Worm (Caenorhabditis elegans) whole organism, L1 larva: ENCODE data around the gene adbp-1.
"Not testable (repeated sequence)": the region's sequence is repeated elsewhere in the genome, so short reads cannot be mapped to it uniquely, and the experiment has no call there.

Experiments used
- C16A3.4 ChIP-seq: fragments of 150-350 bp; optimal IDR thresholded peaks from 2 replicates; lab custom pipeline; 2014; ENCODE audit warnings: missing biosample characterization, missing genetic modification characterization
- F16B12.6 ChIP-seq: fragments of 150-350 bp; optimal IDR thresholded peaks from 2 replicates; lab custom pipeline; 2014; ENCODE audit warnings: missing biosample characterization, missing genetic modification characterization
- alr-1 ChIP-seq: fragments of 200-800 bp; sonication (Bioruptor generic); optimal IDR thresholded peaks from 2 replicates; lab custom pipeline; 2018; ENCODE audit warnings: borderline replicate concordance, mild to moderate bottlenecking, missing genetic modification characterization, missing compliant biosample characterization
- blmp-1 ChIP-seq: fragments of 150-350 bp; optimal IDR thresholded peaks from 2 replicates; lab custom pipeline; 2014; ENCODE audit warnings: missing biosample characterization, missing genetic modification characterization
- ceh-63 ChIP-seq: fragments of 200-800 bp; sonication (Bioruptor generic); optimal IDR thresholded peaks from 2 replicates; lab custom pipeline; 2018; ENCODE audit warnings: mild to moderate bottlenecking, missing genetic modification characterization, missing compliant biosample characterization
- ceh-8 ChIP-seq: fragments of 200-800 bp; sonication (Bioruptor generic); optimal IDR thresholded peaks from 2 replicates; lab custom pipeline; 2018; ENCODE audit warnings: mild to moderate bottlenecking, missing genetic modification characterization, moderate library complexity, missing compliant biosample characterization
- ceh-82 ChIP-seq, 3 experiments: fragments of 150-350 bp in 1 of 3; sonication (generic microtip) in 2 of 3; optimal IDR thresholded peaks; 2 replicates each; lab custom pipeline; 2014 to 2017; ENCODE audit warnings: missing biosample characterization in 3 of 3, missing genetic modification characterization in 3 of 3
- dpl-1 ChIP-seq, 3 experiments: fragments of 150-350 bp in 2 of 3; sonication (generic microtip) in 1 of 3; optimal IDR thresholded peaks; 2 replicates each; lab custom pipeline; 2014 to 2017; ENCODE audit warnings: missing biosample characterization in 3 of 3, missing genetic modification characterization in 3 of 3, missing genetic modification reagents in 3 of 3
- egl-27 ChIP-seq, 2 experiments: fragments of 150-350 bp in 1 of 2; sonication (generic microtip); optimal IDR thresholded peaks; 3 replicates each; lab custom pipeline; 2017 to 2018; ENCODE audit warnings: missing biosample characterization in 2 of 2, missing genetic modification characterization in 2 of 2, missing genetic modification reagents in 2 of 2
- elt-2 ChIP-seq: sonication (generic microtip); optimal IDR thresholded peaks from 2 replicates; lab custom pipeline; 2016; ENCODE audit warnings: missing genetic modification characterization, mild to moderate bottlenecking, inconsistent platforms, missing compliant biosample characterization, missing genetic modification reagents
- elt-3 ChIP-seq, 6 experiments: fragments of 150-350 bp in 1 of 6; sonication (generic microtip); optimal IDR thresholded peaks; 2 replicates each; lab custom pipeline; 2017 to 2018; ENCODE audit warnings: missing biosample characterization in 6 of 6, missing genetic modification characterization in 6 of 6, inconsistent platforms in 1 of 6
- ets-5 ChIP-seq: fragments of 200-800 bp; sonication (Bioruptor generic); IDR thresholded peaks from 2 replicates; pipeline ENCODE4 v1.3.6; 2022; ENCODE audit warnings: missing genetic modification characterization, missing compliant biosample characterization
- fos-1 ChIP-seq: fragments of 150-350 bp; optimal IDR thresholded peaks from 2 replicates; lab custom pipeline; 2014; ENCODE audit warnings: missing biosample characterization, missing genetic modification characterization
- grh-1 ChIP-seq: fragments of 200-800 bp; sonication (Bioruptor generic); IDR thresholded peaks from 2 replicates; pipeline ENCODE4 v1.3.6; 2022; ENCODE audit warnings: missing genetic modification reagents, missing genetic modification characterization, missing compliant biosample characterization
- hlh-17 ChIP-seq: fragments of 200-800 bp; sonication (Bioruptor generic); optimal IDR thresholded peaks from 2 replicates; lab custom pipeline; 2018; ENCODE audit warnings: missing genetic modification characterization, mild to moderate bottlenecking, missing compliant biosample characterization, moderate library complexity, borderline replicate concordance
- hlh-4 ChIP-seq: sonication (generic microtip); optimal IDR thresholded peaks from 2 replicates; lab custom pipeline; 2016; ENCODE audit warnings: mild to moderate bottlenecking, missing genetic modification characterization, missing compliant biosample characterization
- isw-1 ChIP-seq: fragments of 200-800 bp; sonication (Bioruptor generic); IDR thresholded peaks from 2 replicates; pipeline ENCODE4 v1.3.6; 2022; ENCODE audit warnings: missing genetic modification characterization, missing compliant biosample characterization
- lin-15B ChIP-seq: fragments of 150-350 bp; sonication (generic microtip); optimal IDR thresholded peaks from 3 replicates; lab custom pipeline; 2014; ENCODE audit warnings: missing biosample characterization, missing genetic modification characterization
- mab-9 ChIP-seq: fragments of 200-800 bp; sonication (Bioruptor generic); IDR thresholded peaks from 2 replicates; pipeline ENCODE4 v1.3.6; 2022; ENCODE audit warnings: missing genetic modification reagents, missing genetic modification characterization, missing compliant biosample characterization
- mep-1 ChIP-seq: fragments of 150-350 bp; optimal IDR thresholded peaks from 2 replicates; lab custom pipeline; 2014; ENCODE audit warnings: missing biosample characterization, missing genetic modification characterization
- nhr-12 ChIP-seq: sonication (generic microtip); optimal IDR thresholded peaks from 2 replicates; lab custom pipeline; 2017; ENCODE audit warnings: missing biosample characterization, missing genetic modification characterization
- nhr-19 ChIP-seq: fragments of 200-800 bp; sonication (Bioruptor generic); conservative IDR thresholded peaks from 2 replicates; pipeline ENCODE4 v1.3.6; 2022; ENCODE audit warnings: missing genetic modification characterization, missing compliant biosample characterization
- nhr-237 ChIP-seq: fragments of 150-350 bp; optimal IDR thresholded peaks from 2 replicates; lab custom pipeline; 2014; ENCODE audit warnings: missing biosample characterization, missing genetic modification characterization
- nhr-47 ChIP-seq: sonication (generic microtip); optimal IDR thresholded peaks from 2 replicates; lab custom pipeline; 2016; ENCODE audit warnings: mild to moderate bottlenecking, missing genetic modification characterization, moderate library complexity, missing compliant biosample characterization
- nhr-71 ChIP-seq: sonication (generic microtip); optimal IDR thresholded peaks from 2 replicates; lab custom pipeline; 2016; ENCODE audit warnings: mild to moderate bottlenecking, missing genetic modification characterization, moderate library complexity, missing compliant biosample characterization
- nhr-76 ChIP-seq: sonication (generic microtip); optimal IDR thresholded peaks from 2 replicates; lab custom pipeline; 2017; ENCODE audit warnings: missing biosample characterization, missing genetic modification characterization
- nhr-77 ChIP-seq: fragments of 150-350 bp; optimal IDR thresholded peaks from 2 replicates; lab custom pipeline; 2014; ENCODE audit warnings: missing biosample characterization, missing genetic modification characterization
- skn-1 ChIP-seq: fragments of 150-350 bp; optimal IDR thresholded peaks from 2 replicates; lab custom pipeline; 2014; ENCODE audit warnings: missing biosample characterization, missing genetic modification characterization
- snu-23 ChIP-seq: sonication (generic microtip); optimal IDR thresholded peaks from 2 replicates; lab custom pipeline; 2016; ENCODE audit warnings: missing genetic modification characterization, missing compliant biosample characterization
- sox-4 ChIP-seq: sonication (generic microtip); optimal IDR thresholded peaks from 2 replicates; lab custom pipeline; 2016; ENCODE audit warnings: missing genetic modification characterization, missing compliant biosample characterization
- swsn-7 ChIP-seq: sonication (generic microtip); optimal IDR thresholded peaks from 2 replicates; lab custom pipeline; 2016; ENCODE audit warnings: missing genetic modification characterization, missing compliant biosample characterization
- tbx-2 ChIP-seq: sonication (generic microtip); optimal IDR thresholded peaks from 2 replicates; lab custom pipeline; 2016; ENCODE audit warnings: missing genetic modification characterization, missing compliant biosample characterization
- unc-30 ChIP-seq: sonication (generic microtip); optimal IDR thresholded peaks from 2 replicates; lab custom pipeline; 2017; ENCODE audit warnings: missing biosample characterization, missing genetic modification characterization
- unc-98 ChIP-seq: fragments of 200-800 bp; sonication (Bioruptor generic); IDR thresholded peaks from 2 replicates; pipeline ENCODE4 v1.3.6; 2022; ENCODE audit warnings: missing genetic modification characterization, missing compliant biosample characterization
- xbp-1 ChIP-seq: sonication (generic microtip); optimal IDR thresholded peaks from 2 replicates; lab custom pipeline; 2016; ENCODE audit warnings: missing genetic modification characterization, missing compliant biosample characterization
- ztf-11 ChIP-seq, 2 experiments: sonication (generic microtip); optimal IDR thresholded peaks; 2 replicates each; lab custom pipeline; 2016 to 2017; ENCODE audit warnings: missing genetic modification characterization in 2 of 2, missing biosample characterization in 1 of 2, missing compliant biosample characterization in 1 of 2

Gene adbp-1

ce11 chrII:11440265-11440664 is 3.7 kb upstream of the adbp-1 start, which contains the start of gene VW02B12L.2 (continued):
- peak; percentile 59 for TF ChIP-seq nhr-71 (tag; lab: Kevin White, UChicago)
- TF ChIP-seq nhr-237 (tag; lab: Kevin White, UChicago) = no peak
- TF ChIP-seq nhr-12 = no peak
- TF ChIP-seq isw-1 (GFP tag; lab: Robert Waterston, UW) = no peak
- peak; percentile 80 to 90 (median 89) for TF ChIP-seq dpl-1 (GFP tag; optimal IDR thresholded peaks at IDR 0.05; lab: Kevin White, UChicago)
- TF ChIP-seq ets-5 (GFP tag; lab: Robert Waterston, UW) = no peak
- no peak for TF ChIP-seq sox-4 (tag; lab: Kevin White, UChicago)
- TF ChIP-seq snu-23 = peak; percentile 57
- peak; percentile 58 for TF ChIP-seq skn-1 (tag; lab: Kevin White, UChicago)
- no peak for TF ChIP-seq hlh-17 (GFP tag; lab: Kevin White, UChicago)
- TF ChIP-seq unc-98 (GFP tag; lab: Robert Waterston, UW) = no peak
- TF ChIP-seq ceh-8 (GFP tag; lab: Kevin White, UChicago) = no peak
- TF ChIP-seq lin-15B = peak; percentile 45
- no peak for TF ChIP-seq grh-1 (GFP tag; lab: Robert Waterston, UW)
- no peak for TF ChIP-seq elt-3 (tag; optimal IDR thresholded peaks at IDR 0.05; lab: Kevin White, UChicago)
- TF ChIP-seq blmp-1 (tag; lab: Kevin White, UChicago) = peak; percentile 71
- no peak for TF ChIP-seq egl-27 (tag; optimal IDR thresholded peaks at IDR 0.05; lab: Kevin White, UChicago)
- no peak for TF ChIP-seq unc-30 (tag; lab: Kevin White, UChicago)
- TF ChIP-seq swsn-7 = peak; percentile 28
- TF ChIP-seq xbp-1 (tag; lab: Kevin White, UChicago) = peak; percentile 25
- no peak for TF ChIP-seq tbx-2
- TF ChIP-seq nhr-19 (GFP tag; lab: Robert Waterston, UW) = no peak
- TF ChIP-seq C16A3.4 (tag; lab: Kevin White, UChicago) = peak; percentile 54
- no peak for TF ChIP-seq nhr-47
- no peak for TF ChIP-seq hlh-4 (tag; lab: Kevin White, UChicago)
- TF ChIP-seq nhr-76 (tag; lab: Kevin White, UChicago) = no peak
- TF ChIP-seq ceh-63 (GFP tag; lab: Kevin White, UChicago) = no peak
- peak in 2 of 3 experiments; percentile 4 to 48 for TF ChIP-seq ceh-82 (tag; optimal IDR thresholded peaks at IDR 0.05; lab: Kevin White, UChicago)
- TF ChIP-seq fos-1 (tag; lab: Kevin White, UChicago) = no peak
- peak; percentile 23 for TF ChIP-seq nhr-77 (tag; lab: Kevin White, UChicago)
- TF ChIP-seq mab-9 = no peak

DNA sequence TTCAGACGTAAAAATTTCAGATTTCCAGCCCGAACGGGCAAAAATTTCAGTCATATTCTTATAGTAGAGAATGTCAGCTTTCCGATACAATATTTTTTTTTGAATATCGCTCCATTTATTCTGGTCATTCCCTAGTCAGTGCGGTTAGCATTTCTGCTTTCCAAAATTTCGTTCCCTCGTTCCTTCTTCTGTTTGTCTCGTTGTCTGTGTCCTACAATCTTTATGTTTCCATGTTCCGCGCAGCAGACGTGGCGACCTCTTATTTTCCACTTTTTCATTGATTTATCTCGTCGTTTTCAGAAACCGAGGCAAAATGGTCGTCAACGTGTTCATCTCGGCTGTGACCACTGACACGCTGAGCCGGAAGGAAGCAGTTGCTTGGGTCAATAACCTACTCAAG is 1.5 kb upstream of the adbp-1 start, which contains the start of gene ebp-2:
Gene ebp-2 (plus strand): TSS at position 301 of the 400 bp plus-strand sequence.
- not testable (repeated sequence) for TF ChIP-seq alr-1, sox-4, mep-1 (tag; lab: Kevin White, UChicago)

- peak; percentile 28 for TF ChIP-seq ceh-8 (GFP tag; lab: Kevin White, UChicago)
- TF ChIP-seq nhr-19 (GFP tag; lab: Robert Waterston, UW) = no peak
- TF ChIP-seq, all 84 proteins: peak for 1
These were observed 834 bp upstream of the adbp-1 start for ce11 chrII:11443128-11443527.

DNA sequence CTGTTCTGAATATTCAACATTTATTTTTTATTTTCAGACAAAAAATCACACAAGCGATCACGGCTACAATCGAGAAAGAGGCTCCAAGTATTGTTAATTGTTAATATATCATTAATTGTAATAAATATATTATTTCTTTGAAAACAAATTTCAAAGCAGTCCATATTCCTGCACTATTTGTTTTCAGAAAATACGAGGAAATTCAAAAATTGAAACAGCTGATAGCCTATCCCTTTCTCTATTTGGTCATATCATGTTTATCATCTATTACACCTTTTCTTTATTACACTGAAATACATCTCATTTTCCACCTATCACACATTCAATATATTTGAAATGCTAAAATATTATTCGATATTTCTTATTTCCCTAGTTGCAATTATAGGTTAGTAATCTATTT is 1.0 kb downstream of the adbp-1 start, which contains the start of gene W02B12.13:
Gene W02B12.13 (plus strand): TSS at position 301 of the 400 bp plus-strand sequence.
- no peak for TF ChIP-seq ztf-11 (tag; optimal IDR thresholded peaks at IDR 0.05; lab: Kevin White, UChicago)
- TF ChIP-seq ceh-82 (tag; optimal IDR thresholded peaks at IDR 0.05; lab: Kevin White, UChicago) = no peak
- TF ChIP-seq, all 84 proteins: peak for 0

DNA sequence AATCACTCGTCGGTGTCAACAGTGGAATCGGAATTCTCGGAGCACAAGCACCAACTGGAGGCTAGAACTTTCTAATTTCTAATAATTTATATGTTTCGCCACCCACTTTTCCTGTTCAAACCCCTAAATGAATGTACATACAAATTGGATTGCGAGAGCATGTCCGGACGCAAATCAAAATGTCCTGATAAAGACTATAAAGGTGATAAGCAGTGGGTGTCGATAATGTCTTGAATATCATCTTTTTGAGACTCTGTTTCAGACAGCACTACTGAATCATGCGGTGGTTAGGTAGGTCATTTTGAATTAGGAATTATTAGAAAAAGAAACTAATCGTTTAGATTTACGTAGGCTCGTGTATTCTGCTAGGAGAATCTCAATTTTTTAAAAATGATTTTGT is 4.8 kb downstream of the adbp-1 start, which contains the start of gene W02B12.1:
Gene W02B12.1 (plus strand): TSS at position 269 of the 400 bp plus-strand sequence.
- TF ChIP-seq F16B12.6 (tag; lab: Kevin White, UChicago) (no peak), elt-2 (tag; lab: Kevin White, UChicago) (peak; percentile 57)
- TF ChIP-seq, all 84 proteins: peak for 1
